Fruit fly (Drosophila melanogaster) whole organism, prepupa: Measurements from ENCODE around the gene Mesh1.

Experiments used
- CG10669 ChIP-seq: fragments of 200-800 bp; sonication (Bioruptor generic); optimal IDR thresholded peaks from 3 replicates; lab custom pipeline; 2018; ENCODE audit warnings: missing biosample characterization, mild to moderate bottlenecking, missing genetic modification characterization, moderate library complexity
- CG11294 ChIP-seq: fragments of 200-800 bp; sonication (Bioruptor generic); IDR thresholded peaks from 2 replicates; pipeline ENCODE4 v1.3.6; 2022; ENCODE audit warnings: missing biosample characterization, missing genetic modification characterization
- CG15336 ChIP-seq: fragments of 200-800 bp; sonication (Bioruptor generic); IDR thresholded peaks from 2 replicates; pipeline ENCODE4 v1.3.6; 2022; ENCODE audit warnings: missing biosample characterization, missing genetic modification characterization
- CG16779 ChIP-seq: fragments of 200-800 bp; sonication (Bioruptor generic); optimal IDR thresholded peaks from 3 replicates; lab custom pipeline; 2017; ENCODE audit warnings: missing biosample characterization, mild to moderate bottlenecking, missing genetic modification characterization
- CG3032 ChIP-seq: fragments of 200-800 bp; optimal IDR thresholded peaks from 2 replicates; lab custom pipeline; 2019; ENCODE audit warnings: missing biosample characterization, mild to moderate bottlenecking, missing genetic modification characterization, moderate library complexity
- CG31627 ChIP-seq: fragments of 200-800 bp; sonication (Bioruptor generic); optimal IDR thresholded peaks from 3 replicates; lab custom pipeline; 2016; ENCODE audit warnings: missing biosample characterization, missing genetic modification characterization
- CG32006 ChIP-seq: fragments of 200-800 bp; sonication (Bioruptor generic); optimal IDR thresholded peaks from 3 replicates; lab custom pipeline; 2017; ENCODE audit warnings: missing biosample characterization, mild to moderate bottlenecking, missing genetic modification characterization
- CG3919 ChIP-seq: fragments of 200-800 bp; sonication (Bioruptor generic); optimal IDR thresholded peaks from 3 replicates; lab custom pipeline; 2016; ENCODE audit warnings: missing biosample characterization, missing genetic modification characterization
- CG4318 ChIP-seq: fragments of 200-800 bp; sonication (Bioruptor generic); optimal IDR thresholded peaks from 3 replicates; lab custom pipeline; 2017; ENCODE audit warnings: missing biosample characterization, mild to moderate bottlenecking, missing genetic modification characterization
- CG6276 ChIP-seq: fragments of 200-800 bp; sonication (Bioruptor generic); optimal IDR thresholded peaks from 2 replicates; lab custom pipeline; 2017; ENCODE audit warnings: missing biosample characterization, mild to moderate bottlenecking, missing genetic modification characterization
- CG6792 ChIP-seq: fragments of 200-800 bp; sonication (Bioruptor generic); optimal IDR thresholded peaks from 3 replicates; lab custom pipeline; 2016; ENCODE audit warnings: missing biosample characterization, missing genetic modification characterization
- CG6854 ChIP-seq: fragments of 200-800 bp; sonication (Bioruptor generic); optimal IDR thresholded peaks from 2 replicates; lab custom pipeline; 2017; ENCODE audit warnings: missing biosample characterization, mild to moderate bottlenecking, missing genetic modification characterization
- CG7368 ChIP-seq: fragments of 200-800 bp; sonication (Bioruptor generic); optimal IDR thresholded peaks from 3 replicates; lab custom pipeline; 2016; ENCODE audit warnings: missing biosample characterization, missing genetic modification characterization
- CG8319 ChIP-seq: fragments of 200-800 bp; sonication (Bioruptor generic); optimal IDR thresholded peaks from 3 replicates; lab custom pipeline; 2016; ENCODE audit warnings: missing biosample characterization, missing genetic modification characterization
- CG8632 ChIP-seq: fragments of 200-800 bp; sonication (Bioruptor generic); optimal IDR thresholded peaks from 3 replicates; lab custom pipeline; 2016; ENCODE audit warnings: missing biosample characterization, missing genetic modification characterization
- CG9139 ChIP-seq: fragments of 200-800 bp; sonication (Bioruptor generic); optimal IDR thresholded peaks from 3 replicates; lab custom pipeline; 2017; ENCODE audit warnings: missing biosample characterization, mild to moderate bottlenecking, missing genetic modification characterization
- Eip78C ChIP-seq: fragments of 200-800 bp; sonication (Bioruptor generic); peaks from one replicate; lab custom pipeline; 2016; ENCODE audit warnings: missing biosample characterization, missing genetic modification characterization
- Eip93F ChIP-seq: fragments of 200-800 bp; sonication (Bioruptor generic); optimal IDR thresholded peaks from 2 replicates; lab custom pipeline; 2016; ENCODE audit warnings: missing biosample characterization, mild to moderate bottlenecking, missing genetic modification characterization
- Ets96B ChIP-seq: fragments of 200-800 bp; optimal IDR thresholded peaks from 2 replicates; lab custom pipeline; 2019; ENCODE audit warnings: missing biosample characterization, mild to moderate bottlenecking, missing genetic modification characterization, moderate library complexity
- Gug ChIP-seq: fragments of 200-800 bp; sonication (Bioruptor generic); IDR thresholded peaks from 2 replicates; pipeline ENCODE4 v1.3.6; 2022; ENCODE audit warnings: missing biosample characterization, missing genetic modification characterization
- Hr38 ChIP-seq: sonication (Bioruptor generic); optimal IDR thresholded peaks from 2 replicates; lab custom pipeline; 2016; ENCODE audit warnings: missing biosample characterization, missing genetic modification characterization
- Hr39 ChIP-seq: fragments of 200-800 bp; sonication (Bioruptor generic); optimal IDR thresholded peaks from 2 replicates; lab custom pipeline; 2016; ENCODE audit warnings: missing biosample characterization, missing genetic modification characterization
- Hr4 ChIP-seq: fragments of 200-800 bp; sonication (Bioruptor generic); optimal IDR thresholded peaks from 3 replicates; lab custom pipeline; 2016; ENCODE audit warnings: missing biosample characterization, missing genetic modification characterization
- Lpt ChIP-seq: fragments of 200-800 bp; sonication (Bioruptor generic); optimal IDR thresholded peaks from 3 replicates; lab custom pipeline; 2016; ENCODE audit warnings: missing biosample characterization, missing genetic modification characterization
- Met ChIP-seq: fragments of 200-800 bp; sonication (Bioruptor generic); optimal IDR thresholded peaks from 3 replicates; lab custom pipeline; 2016; ENCODE audit warnings: missing biosample characterization, missing genetic modification characterization
- Smox ChIP-seq: fragments of 200-800 bp; sonication (Bioruptor generic); optimal IDR thresholded peaks from 3 replicates; lab custom pipeline; 2016; ENCODE audit warnings: missing biosample characterization, missing genetic modification characterization
- Sox15 ChIP-seq: fragments of 200-800 bp; sonication (Bioruptor generic); optimal IDR thresholded peaks from 3 replicates; lab custom pipeline; 2016; ENCODE audit warnings: missing biosample characterization, missing genetic modification characterization
- acj6 ChIP-seq: fragments of 200-800 bp; sonication (Bioruptor generic); optimal IDR thresholded peaks from 3 replicates; lab custom pipeline; 2016; ENCODE audit warnings: missing biosample characterization, missing genetic modification characterization
- dac ChIP-seq: fragments of 200-800 bp; sonication (Bioruptor generic); optimal IDR thresholded peaks from 2 replicates; lab custom pipeline; 2017; ENCODE audit warnings: missing biosample characterization, mild to moderate bottlenecking, missing genetic modification characterization
- eg ChIP-seq: fragments of 200-800 bp; sonication (Bioruptor generic); IDR thresholded peaks from 3 replicates; pipeline ENCODE4 v1.3.6; 2022; ENCODE audit warnings: missing biosample characterization, missing genetic modification characterization
- esn ChIP-seq: fragments of 200-800 bp; sonication (Bioruptor generic); optimal IDR thresholded peaks from 2 replicates; lab custom pipeline; 2016; ENCODE audit warnings: missing biosample characterization, mild to moderate bottlenecking, missing genetic modification characterization, moderate library complexity
- fd59A ChIP-seq: fragments of 200-800 bp; sonication (Bioruptor generic); optimal IDR thresholded peaks from 2 replicates; lab custom pipeline; 2017; ENCODE audit warnings: missing biosample characterization, mild to moderate bottlenecking, missing genetic modification characterization, missing genetic modification reagents
- fd85E ChIP-seq: fragments of 200-800 bp; sonication (Bioruptor generic); optimal IDR thresholded peaks from 3 replicates; lab custom pipeline; 2016; ENCODE audit warnings: missing biosample characterization, missing genetic modification characterization
- fkh ChIP-seq: fragments of 200-800 bp; sonication (Bioruptor generic); optimal IDR thresholded peaks from 3 replicates; lab custom pipeline; 2017; ENCODE audit warnings: missing biosample characterization, mild to moderate bottlenecking, missing genetic modification characterization, moderate library complexity
- lz ChIP-seq: fragments of 200-800 bp; sonication (Bioruptor generic); optimal IDR thresholded peaks from 3 replicates; lab custom pipeline; 2016; ENCODE audit warnings: missing biosample characterization, missing genetic modification characterization
- net ChIP-seq: fragments of 200-800 bp; sonication (Bioruptor generic); optimal IDR thresholded peaks from 3 replicates; lab custom pipeline; 2016; ENCODE audit warnings: missing biosample characterization, missing genetic modification characterization
- pdm3 ChIP-seq: fragments of 200-800 bp; sonication (Bioruptor generic); optimal IDR thresholded peaks from 3 replicates; lab custom pipeline; 2016; ENCODE audit warnings: missing biosample characterization, missing genetic modification characterization
- salr ChIP-seq, 2 experiments: fragments of 200-800 bp; sonication (Bioruptor generic); optimal IDR thresholded peaks; 3 replicates each; lab custom pipeline; 2016 to 2018; ENCODE audit warnings: missing biosample characterization in 2 of 2, missing genetic modification characterization in 2 of 2, mild to moderate bottlenecking in 1 of 2
- ss ChIP-seq, 2 experiments: fragments of 200-800 bp; sonication (Bioruptor generic); optimal IDR thresholded peaks; 2 replicates in 1 of 2; 3 replicates in 1 of 2; lab custom pipeline; 2017 to 2018; ENCODE audit warnings: mild to moderate bottlenecking in 2 of 2, missing biosample characterization in 2 of 2, missing genetic modification characterization in 2 of 2, moderate library complexity in 1 of 2
- svp ChIP-seq: fragments of 200-800 bp; sonication (Bioruptor generic); peaks from one replicate; lab custom pipeline; 2016; ENCODE audit warnings: missing biosample characterization, missing genetic modification characterization
- topi ChIP-seq: fragments of 200-800 bp; sonication (Bioruptor generic); optimal IDR thresholded peaks from 3 replicates; lab custom pipeline; 2016; ENCODE audit warnings: missing biosample characterization, missing genetic modification characterization
- vri ChIP-seq: fragments of 200-800 bp; sonication (Bioruptor generic); optimal IDR thresholded peaks from 3 replicates; lab custom pipeline; 2016; ENCODE audit warnings: missing biosample characterization, mild to moderate bottlenecking, missing genetic modification characterization

Gene Mesh1

DNA sequence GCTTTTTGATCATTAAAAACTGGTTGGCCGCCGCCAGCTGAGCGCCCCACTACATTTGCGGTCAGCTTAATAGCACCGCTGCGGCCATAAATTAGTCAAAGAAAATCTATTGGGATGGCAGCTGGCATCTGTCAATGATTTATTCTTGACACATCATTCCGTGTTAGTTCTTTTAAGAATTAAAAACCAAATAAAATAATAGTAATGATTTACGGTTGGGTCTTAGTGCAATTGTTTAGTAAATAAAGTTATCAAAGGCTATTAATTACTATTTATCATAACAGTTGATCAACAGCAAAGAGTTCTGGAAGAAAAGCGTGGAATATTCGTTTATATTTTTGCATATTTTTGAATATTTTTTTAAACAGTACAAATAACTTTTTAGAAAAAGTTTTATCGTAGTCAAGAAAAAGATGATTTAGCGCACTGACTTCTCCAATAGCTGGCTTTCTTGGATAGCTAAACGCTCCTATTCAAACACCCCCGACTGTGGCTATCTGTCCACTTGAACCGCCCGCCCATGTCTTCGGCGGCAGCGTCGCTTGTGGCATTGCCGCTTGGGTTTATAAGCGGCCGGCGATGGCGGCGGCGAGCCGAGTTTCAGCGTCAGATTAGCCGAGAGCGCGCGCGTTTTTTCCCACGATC lies 5.2 kb downstream of the Mesh1 start, which contains the start of gene CG14515 (continued):
- TF ChIP-seq CG9139 (GFP tag; lab: Kevin White, UChicago), result no peak

DNA sequence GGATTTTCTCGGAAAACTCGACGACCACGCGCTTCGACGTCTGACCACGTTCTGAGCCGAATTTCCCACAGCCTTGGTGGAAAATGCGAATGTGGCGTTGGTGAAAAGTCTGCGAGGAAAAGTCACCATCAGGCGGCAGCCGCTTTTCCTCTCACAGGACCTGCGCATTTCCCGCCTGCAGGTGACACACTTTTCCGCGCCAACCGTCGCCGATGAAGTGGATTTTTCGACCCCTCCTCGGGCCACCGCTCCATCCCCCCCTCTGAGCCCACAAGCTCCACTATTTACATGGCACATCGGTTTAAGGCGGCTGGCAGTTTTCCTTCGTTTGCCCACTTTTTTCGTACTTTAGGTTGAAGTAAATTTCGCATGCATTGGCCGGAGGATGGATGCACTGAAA lies 7.4 kb downstream of the Mesh1 start, which contains the start of gene jus:
Gene jus (minus strand): TSS at position 38 of the 400 bp plus-strand sequence.
- TF ChIP-seq svp (GFP tag; lab: Kevin White, UChicago) (peak; percentile 40), fd85E (no peak)

DNA sequence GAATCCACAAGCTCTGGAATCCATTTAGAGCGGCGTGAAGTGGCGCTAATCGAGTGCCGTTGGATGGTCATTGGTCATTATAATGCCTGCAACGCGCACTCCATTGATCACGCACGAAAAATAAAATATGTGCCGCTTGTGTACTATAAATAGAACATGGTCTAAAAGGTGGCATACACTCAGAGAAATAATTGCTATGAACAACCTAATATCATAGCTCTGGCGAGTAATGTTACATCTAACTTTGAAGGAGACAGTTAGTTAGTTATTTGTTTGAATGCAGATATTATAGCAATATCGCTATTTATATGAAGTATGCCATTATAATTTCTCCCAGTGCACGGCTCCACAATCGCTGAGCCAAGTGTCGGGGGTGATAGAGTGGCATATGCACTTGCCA lies 11.3 kb downstream of the Mesh1 start:
- TF ChIP-seq fkh (GFP tag; lab: Kevin White, UChicago) (no peak), eg (GFP tag; lab: Robert Waterston, UW) (peak; percentile 28; the same call in 1 of the 3 replicates), Smox (GFP tag; lab: Kevin White, UChicago) (no peak), fd59A (GFP tag; lab: Kevin White, UChicago) (no peak), CG16779 (no peak), lz (GFP tag; lab: Kevin White, UChicago) (no peak), Hr4 (GFP tag; lab: Kevin White, UChicago) (peak; percentile 8), svp (GFP tag; lab: Kevin White, UChicago) (peak; percentile 45), CG3919 (no peak), Gug (GFP tag; lab: Robert Waterston, UW) (no peak), vri (GFP tag; lab: Kevin White, UChicago) (no peak), Ets96B (tag; lab: Kevin White, UChicago) (no peak), CG10669 (GFP tag; lab: Kevin White, UChicago) (no peak), CG8632 (GFP tag; lab: Kevin White, UChicago) (no peak), CG32006 (no peak), Sox15 (GFP tag; lab: Kevin White, UChicago) (no peak)
- TF ChIP-seq, all 60 proteins: peak for 3

DNA sequence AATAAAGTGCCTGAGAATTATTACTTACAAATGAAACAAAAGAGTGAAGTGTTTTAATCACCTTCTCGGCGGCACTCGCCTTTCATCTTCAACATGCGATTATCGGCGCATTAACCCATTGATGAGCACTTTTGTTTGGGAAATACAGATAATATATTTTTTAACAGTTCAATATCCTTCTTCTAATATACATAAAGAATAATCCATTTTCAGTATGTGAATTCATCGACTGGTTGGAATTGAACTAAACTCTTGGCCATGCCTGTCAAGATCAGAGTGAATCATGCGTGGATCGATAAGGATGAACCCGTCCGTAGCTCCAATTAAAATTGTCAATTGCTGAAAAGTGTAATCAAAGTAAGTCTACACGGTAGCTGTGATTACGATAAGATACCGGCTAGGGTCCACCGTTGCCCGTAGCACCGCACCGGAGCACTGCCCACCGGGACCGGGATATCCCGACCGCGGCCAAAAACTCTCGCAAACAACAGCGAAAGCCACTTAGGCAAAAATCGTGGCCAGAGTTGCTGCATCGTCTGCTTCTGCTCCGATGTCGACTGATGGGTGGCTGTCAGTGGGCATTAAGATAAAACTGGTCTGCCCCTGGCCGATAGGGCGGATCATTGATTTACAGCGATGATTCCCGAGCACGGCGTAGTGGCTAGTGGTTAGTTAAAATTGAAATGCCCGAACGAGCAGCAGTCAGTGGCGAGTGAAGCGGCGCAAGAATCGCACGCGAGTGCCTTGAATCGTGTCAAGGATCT lies 37.2 kb downstream of the Mesh1 start, which contains the start of gene CG11898:
Gene CG11898 (plus strand): TSS at position 714 of the 764 bp plus-strand sequence.
- TF ChIP-seq Lpt (GFP tag; lab: Kevin White, UChicago) (no peak), Hr39 (GFP tag; lab: Kevin White, UChicago) (peak; percentile 34), CG31627 (peak; percentile 37), Hr4 (GFP tag; lab: Kevin White, UChicago) (no peak), CG7368 (GFP tag; lab: Kevin White, UChicago) (no peak), fd85E (no peak), acj6 (no peak), CG15336 (GFP tag; lab: Robert Waterston, UW) (no peak), CG6854 (GFP tag; lab: Kevin White, UChicago) (no peak), svp (GFP tag; lab: Kevin White, UChicago) (peak; percentile 81), CG6792 (peak; percentile 28), dac (GFP tag; lab: Kevin White, UChicago) (no peak), CG11294 (GFP tag; lab: Robert Waterston, UW) (no peak), Eip93F (peak; percentile 42), esn (GFP tag; lab: Kevin White, UChicago) (no peak), Smox (GFP tag; lab: Kevin White, UChicago) (peak; percentile 61), ss (GFP tag; optimal IDR thresholded peaks at IDR 0.05; lab: Kevin White, UChicago) (no peak), CG8632 (GFP tag; lab: Kevin White, UChicago) (no peak), Eip78C (GFP tag; lab: Kevin White, UChicago) (no peak), Gug (GFP tag; lab: Robert Waterston, UW) (no peak), salr (GFP tag; optimal IDR thresholded peaks at IDR 0.05; lab: Kevin White, UChicago) (no peak), CG4318 (GFP tag; lab: Kevin White, UChicago) (no peak), fkh (GFP tag; lab: Kevin White, UChicago) (no peak), CG3919 (no peak), CG10669 (GFP tag; lab: Kevin White, UChicago) (no peak), Met (GFP tag; lab: Kevin White, UChicago) (peak; percentile 62), net (GFP tag; lab: Kevin White, UChicago) (no peak), eg (GFP tag; lab: Robert Waterston, UW) (no peak), CG16779 (no peak), Hr38 (GFP tag; lab: Kevin White, UChicago) (no peak), topi (GFP tag; lab: Kevin White, UChicago) (peak; percentile 52), CG6276 (GFP tag; lab: Kevin White, UChicago) (no peak), Sox15 (GFP tag; lab: Kevin White, UChicago) (no peak), CG8319 (GFP tag; lab: Kevin White, UChicago) (no peak), pdm3 (no peak), CG3032 (tag; lab: Kevin White, UChicago) (no peak)
